Worm (Caenorhabditis elegans) whole organism, L1 larva: Measurements from ENCODE around the gene srw-32.
A peak's percentile ranks its signal among the peaks of the same experiment; 100 is the strongest.

Experiments used
- Y116A8C.19 ChIP-seq: sonication (generic microtip); optimal IDR thresholded peaks from 2 replicates; lab custom pipeline; 2016; ENCODE audit warnings: missing compliant biosample characterization, missing genetic modification characterization, borderline replicate concordance
- aha-1 ChIP-seq: fragments of 150-350 bp; optimal IDR thresholded peaks from 2 replicates; lab custom pipeline; 2014; ENCODE audit warnings: missing biosample characterization, missing genetic modification characterization
- ama-1 ChIP-seq: fragments of 150-350 bp; optimal IDR thresholded peaks from 2 replicates; lab custom pipeline; 2014
- blmp-1 ChIP-seq: fragments of 150-350 bp; optimal IDR thresholded peaks from 2 replicates; lab custom pipeline; 2014; ENCODE audit warnings: missing biosample characterization, missing genetic modification characterization
- dpl-1 ChIP-seq, 3 experiments: fragments of 150-350 bp in 2 of 3; sonication (generic microtip) in 1 of 3; optimal IDR thresholded peaks; 2 replicates each; lab custom pipeline; 2014 to 2017; ENCODE audit warnings: missing biosample characterization in 3 of 3, missing genetic modification characterization in 3 of 3, missing genetic modification reagents in 3 of 3
- dsc-1 ChIP-seq: sonication (generic microtip); optimal IDR thresholded peaks from 2 replicates; lab custom pipeline; 2016; ENCODE audit warnings: mild to moderate bottlenecking, missing genetic modification characterization, missing compliant biosample characterization
- efl-1 ChIP-seq, 4 experiments: fragments of 150-350 bp; optimal IDR thresholded peaks in 3 of 4; peaks in 1 of 4; 1 replicate in 1 of 4; 2 replicates in 3 of 4; lab custom pipeline; 2014; ENCODE audit warnings: missing biosample characterization in 2 of 4, missing genetic modification characterization in 2 of 4, missing genetic modification reagents in 2 of 4
- efl-3 ChIP-seq: fragments of 200-800 bp; sonication (Bioruptor generic); optimal IDR thresholded peaks from 2 replicates; lab custom pipeline; 2018; ENCODE audit warnings: mild to moderate bottlenecking, missing genetic modification characterization, missing compliant biosample characterization
- egl-13 ChIP-seq: sonication (generic microtip); optimal IDR thresholded peaks from 2 replicates; lab custom pipeline; 2016; ENCODE audit warnings: missing genotype, missing genetic modification reagents, missing genetic modification characterization, missing compliant biosample characterization
- egl-27 ChIP-seq, 2 experiments: fragments of 150-350 bp in 1 of 2; sonication (generic microtip); optimal IDR thresholded peaks; 3 replicates each; lab custom pipeline; 2017 to 2018; ENCODE audit warnings: missing biosample characterization in 2 of 2, missing genetic modification characterization in 2 of 2, missing genetic modification reagents in 2 of 2
- fkh-4 ChIP-seq: sonication (generic microtip); optimal IDR thresholded peaks from 2 replicates; lab custom pipeline; 2016; ENCODE audit warnings: missing compliant biosample characterization, missing genetic modification characterization, borderline replicate concordance
- fos-1 ChIP-seq: fragments of 150-350 bp; optimal IDR thresholded peaks from 2 replicates; lab custom pipeline; 2014; ENCODE audit warnings: missing biosample characterization, missing genetic modification characterization
- grh-1 ChIP-seq: fragments of 200-800 bp; sonication (Bioruptor generic); IDR thresholded peaks from 2 replicates; pipeline ENCODE4 v1.3.6; 2022; ENCODE audit warnings: missing genetic modification reagents, missing genetic modification characterization, missing compliant biosample characterization
- hlh-4 ChIP-seq: sonication (generic microtip); optimal IDR thresholded peaks from 2 replicates; lab custom pipeline; 2016; ENCODE audit warnings: mild to moderate bottlenecking, missing genetic modification characterization, missing compliant biosample characterization
- irx-1 ChIP-seq: sonication (generic microtip); optimal IDR thresholded peaks from 2 replicates; lab custom pipeline; 2016; ENCODE audit warnings: missing genetic modification characterization, missing compliant biosample characterization
- jun-1 ChIP-seq: fragments of 150-350 bp; optimal IDR thresholded peaks from 2 replicates; lab custom pipeline; 2014; ENCODE audit warnings: missing biosample characterization, missing genetic modification reagents, missing genetic modification characterization
- lin-13 ChIP-seq: fragments of 150-350 bp; optimal IDR thresholded peaks from 2 replicates; lab custom pipeline; 2014; ENCODE audit warnings: missing biosample characterization, missing genetic modification reagents, missing genetic modification characterization
- lin-15B ChIP-seq: fragments of 150-350 bp; sonication (generic microtip); optimal IDR thresholded peaks from 3 replicates; lab custom pipeline; 2014; ENCODE audit warnings: missing biosample characterization, missing genetic modification characterization
- lin-35 ChIP-seq, 2 experiments: fragments of 150-350 bp; optimal IDR thresholded peaks; 2 replicates each; lab custom pipeline; 2014; ENCODE audit warnings: missing biosample characterization in 2 of 2, missing genetic modification characterization in 2 of 2, missing genetic modification reagents in 2 of 2
- lin-39 ChIP-seq: fragments of 150-350 bp; optimal IDR thresholded peaks from 2 replicates; lab custom pipeline; 2014; ENCODE audit warnings: missing biosample characterization, missing genetic modification reagents, missing genetic modification characterization
- lir-3 ChIP-seq: sonication (generic microtip); optimal IDR thresholded peaks from 2 replicates; lab custom pipeline; 2016; ENCODE audit warnings: mild to moderate bottlenecking, missing genetic modification characterization, moderate library complexity, missing compliant biosample characterization; ENCODE audit not compliant: poor library complexity
- lsy-2 ChIP-seq, 2 experiments: fragments of 150-350 bp; optimal IDR thresholded peaks; 2 replicates each; lab custom pipeline; 2014; ENCODE audit warnings: missing biosample characterization in 2 of 2, missing genetic modification characterization in 2 of 2
- mdl-1 ChIP-seq, 2 experiments: fragments of 150-350 bp; optimal IDR thresholded peaks; 2 replicates each; lab custom pipeline; 2014 to 2017; ENCODE audit warnings: missing biosample characterization in 2 of 2, missing genetic modification characterization in 2 of 2, inconsistent platforms in 1 of 2
- mef-2 ChIP-seq: fragments of 150-350 bp; optimal IDR thresholded peaks from 2 replicates; lab custom pipeline; 2014; ENCODE audit warnings: missing biosample characterization, missing genetic modification characterization
- nhr-12 ChIP-seq: sonication (generic microtip); optimal IDR thresholded peaks from 2 replicates; lab custom pipeline; 2017; ENCODE audit warnings: missing biosample characterization, missing genetic modification characterization
- nhr-237 ChIP-seq: fragments of 150-350 bp; optimal IDR thresholded peaks from 2 replicates; lab custom pipeline; 2014; ENCODE audit warnings: missing biosample characterization, missing genetic modification characterization
- nhr-28 ChIP-seq: fragments of 150-350 bp; optimal IDR thresholded peaks from 2 replicates; lab custom pipeline; 2014; ENCODE audit warnings: missing biosample characterization, missing genetic modification characterization
- nhr-71 ChIP-seq: sonication (generic microtip); optimal IDR thresholded peaks from 2 replicates; lab custom pipeline; 2016; ENCODE audit warnings: mild to moderate bottlenecking, missing genetic modification characterization, moderate library complexity, missing compliant biosample characterization
- nhr-77 ChIP-seq: fragments of 150-350 bp; optimal IDR thresholded peaks from 2 replicates; lab custom pipeline; 2014; ENCODE audit warnings: missing biosample characterization, missing genetic modification characterization
- pax-3 ChIP-seq: fragments of 200-800 bp; sonication (Bioruptor generic); optimal IDR thresholded peaks from 2 replicates; lab custom pipeline; 2018; ENCODE audit warnings: mild to moderate bottlenecking, missing genetic modification characterization, moderate library complexity, missing compliant biosample characterization
- rnt-1 ChIP-seq: sonication (generic microtip); optimal IDR thresholded peaks from 2 replicates; lab custom pipeline; 2016; ENCODE audit warnings: mild to moderate bottlenecking, missing genetic modification characterization, moderate library complexity, missing compliant biosample characterization
- skn-1 ChIP-seq: fragments of 150-350 bp; optimal IDR thresholded peaks from 2 replicates; lab custom pipeline; 2014; ENCODE audit warnings: missing biosample characterization, missing genetic modification characterization
- snu-23 ChIP-seq: sonication (generic microtip); optimal IDR thresholded peaks from 2 replicates; lab custom pipeline; 2016; ENCODE audit warnings: missing genetic modification characterization, missing compliant biosample characterization
- sox-4 ChIP-seq: sonication (generic microtip); optimal IDR thresholded peaks from 2 replicates; lab custom pipeline; 2016; ENCODE audit warnings: missing genetic modification characterization, missing compliant biosample characterization
- sptf-1 ChIP-seq: fragments of 150-350 bp; optimal IDR thresholded peaks from 2 replicates; lab custom pipeline; 2014; ENCODE audit warnings: missing biosample characterization, missing genetic modification characterization
- swsn-7 ChIP-seq: sonication (generic microtip); optimal IDR thresholded peaks from 2 replicates; lab custom pipeline; 2016; ENCODE audit warnings: missing genetic modification characterization, missing compliant biosample characterization
- tbx-2 ChIP-seq: sonication (generic microtip); optimal IDR thresholded peaks from 2 replicates; lab custom pipeline; 2016; ENCODE audit warnings: missing genetic modification characterization, missing compliant biosample characterization
- tlp-1 ChIP-seq: fragments of 150-350 bp; optimal IDR thresholded peaks from 2 replicates; lab custom pipeline; 2014; ENCODE audit warnings: missing biosample characterization, missing genetic modification characterization
- unc-86 ChIP-seq: sonication (generic microtip); optimal IDR thresholded peaks from 2 replicates; lab custom pipeline; 2016; ENCODE audit warnings: missing genetic modification characterization, missing compliant biosample characterization
- vab-15 ChIP-seq: sonication (generic microtip); optimal IDR thresholded peaks from 2 replicates; lab custom pipeline; 2017; ENCODE audit warnings: missing genotype, mild to moderate bottlenecking, missing genetic modification characterization, missing compliant biosample characterization
- zip-4 ChIP-seq: fragments of 200-800 bp; sonication (Bioruptor generic); optimal IDR thresholded peaks from 2 replicates; lab custom pipeline; 2018; ENCODE audit warnings: mild to moderate bottlenecking, missing genetic modification characterization, moderate library complexity, missing compliant biosample characterization

The srw-32 gene

DNA sequence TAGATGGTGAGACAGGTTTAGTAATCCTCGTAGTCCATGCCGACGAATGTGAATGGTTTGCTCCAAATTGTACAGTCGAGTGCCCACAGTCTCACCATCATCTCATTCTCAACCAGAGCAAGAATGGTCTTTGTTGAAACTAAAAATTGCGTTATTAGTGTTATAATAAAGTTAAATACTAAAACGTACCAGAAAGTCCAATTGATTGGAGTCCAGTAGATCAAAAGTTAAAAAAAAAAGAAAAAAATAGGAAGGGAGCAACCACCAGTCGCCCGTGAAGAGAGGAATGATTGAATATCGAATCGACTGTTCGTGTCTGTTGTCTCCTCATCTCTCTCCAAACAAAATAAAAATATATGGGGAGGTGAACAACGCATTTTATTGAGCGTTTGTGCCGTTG lies 21.9 kb downstream of the srw-32 start, which contains the start of gene C18D4.12:
C18D4.12 (minus strand) TSS at position 101 of the 400 bp plus-strand sequence.
- TF ChIP-seq dsc-1 (tag; lab: Kevin White, UChicago) = no peak
- TF ChIP-seq aha-1 (tag; lab: Kevin White, UChicago) = no peak
- TF ChIP-seq mef-2 (tag; lab: Kevin White, UChicago) = no peak
- no peak for TF ChIP-seq tlp-1 (tag; lab: Kevin White, UChicago)
- no peak for TF ChIP-seq egl-13 (tag; lab: Kevin White, UChicago)
- no peak for TF ChIP-seq nhr-28 (tag; lab: Kevin White, UChicago)
- no peak for TF ChIP-seq nhr-71 (tag; lab: Kevin White, UChicago)
- no peak for TF ChIP-seq ama-1
- no peak for TF ChIP-seq efl-1 (optimal IDR thresholded peaks at IDR 0.05; lab: Kevin White, UChicago)
- no peak for TF ChIP-seq efl-1 (GFP tag; optimal IDR thresholded peaks at IDR 0.05 in 1 of 2; lab: Kevin White, UChicago)
- TF ChIP-seq lin-13 (GFP tag; lab: Kevin White, UChicago) = no peak

DNA sequence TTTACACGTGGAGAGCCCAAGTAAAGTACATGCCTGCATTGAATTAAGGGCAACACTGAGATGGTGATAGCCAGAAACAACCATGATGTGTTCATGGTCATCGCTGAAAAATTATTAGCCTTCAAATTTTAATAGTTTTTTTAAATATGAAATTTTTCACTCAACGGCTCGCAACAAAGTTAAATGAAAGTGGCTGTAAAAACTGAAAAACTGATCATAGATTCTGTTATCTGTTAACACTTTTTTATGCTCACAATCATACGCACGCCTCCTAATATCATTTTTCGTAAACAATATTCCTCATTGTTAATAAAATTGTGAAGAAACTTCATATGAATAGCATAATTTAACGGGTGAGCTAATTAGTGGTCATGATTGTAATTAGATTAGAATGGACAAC lies 22.8 kb downstream of the srw-32 start, which contains the start of gene C18D4.4:
C18D4.4 (minus strand) TSS at position 101 of the 400 bp plus-strand sequence.
- TF ChIP-seq skn-1 (no peak), lsy-2 (tag; optimal IDR thresholded peaks at IDR 0.05; lab: Kevin White, UChicago) (no peak), grh-1 (no peak), vab-15 (tag; lab: Kevin White, UChicago) (no peak), sox-4 (no peak), dpl-1 (GFP tag; optimal IDR thresholded peaks at IDR 0.05; lab: Kevin White, UChicago) (no peak), jun-1 (tag; lab: Kevin White, UChicago) (no peak)

DNA sequence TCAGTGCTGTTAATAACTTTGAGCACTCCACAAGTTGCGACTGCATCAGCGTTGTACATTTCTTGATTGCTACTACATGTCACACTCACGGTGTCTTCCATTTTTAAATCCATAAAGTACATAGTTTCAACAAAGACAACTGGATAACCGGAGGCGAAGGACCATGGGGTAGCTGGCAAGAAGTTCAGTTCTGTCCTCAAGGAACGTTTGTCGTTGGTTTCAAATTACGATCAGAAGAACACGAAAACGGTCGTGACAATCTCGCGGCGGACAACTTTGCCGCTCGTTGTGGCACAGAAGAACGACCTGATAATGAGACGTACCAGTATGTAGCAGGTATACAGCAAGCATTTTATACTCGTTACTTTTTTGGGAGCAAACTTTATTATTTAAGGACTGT lies 24.1 kb downstream of the srw-32 start, which contains the start of gene C18D4.3:
C18D4.3 (minus strand) TSS at position 101 of the 400 bp plus-strand sequence.
- TF ChIP-seq irx-1 (tag; lab: Kevin White, UChicago) (no peak), unc-86 (no peak), blmp-1 (tag; lab: Kevin White, UChicago) (no peak), nhr-12 (tag; lab: Kevin White, UChicago) (no peak), sptf-1 (no peak), Y116A8C.19 (no peak), nhr-237 (no peak)
- TF ChIP-seq, all 84 proteins: peak for 0

DNA sequence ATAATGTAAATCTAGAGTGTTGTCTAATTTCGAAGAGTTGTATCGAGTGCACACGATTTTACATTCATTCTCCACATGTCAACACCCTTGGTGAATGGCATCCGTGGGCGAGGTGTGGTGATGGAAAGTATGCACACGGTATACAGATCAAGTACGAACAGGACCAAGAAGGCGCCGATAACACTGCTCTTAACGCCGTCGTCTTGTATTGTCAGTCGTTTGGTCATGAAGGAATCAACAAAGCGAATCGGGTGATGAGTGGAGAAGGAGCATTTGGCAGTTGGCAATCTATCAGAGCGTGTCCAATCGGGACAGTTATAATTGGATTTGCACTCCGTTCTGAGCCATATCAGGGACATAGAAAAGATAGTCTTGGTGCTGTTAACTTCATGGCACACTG lies 24.6 kb downstream of the srw-32 start:
- no peak for TF ChIP-seq sox-4
- no peak for TF ChIP-seq nhr-237
- TF ChIP-seq lin-35 (GFP tag; optimal IDR thresholded peaks at IDR 0.05; lab: Kevin White, UChicago) = no peak
- TF ChIP-seq tbx-2 (tag; lab: Kevin White, UChicago) = no peak
- no peak for TF ChIP-seq nhr-77 (tag; lab: Kevin White, UChicago)
- no peak for TF ChIP-seq lir-3 (tag; lab: Kevin White, UChicago)
- no peak for TF ChIP-seq lin-15B (tag; lab: Kevin White, UChicago)
- no peak for TF ChIP-seq zip-4
- no peak for TF ChIP-seq swsn-7
- no peak for TF ChIP-seq egl-27 (tag; optimal IDR thresholded peaks at IDR 0.05; lab: Kevin White, UChicago)
- no peak for TF ChIP-seq efl-3 (GFP tag; lab: Kevin White, UChicago)
- no peak for TF ChIP-seq tlp-1 (tag; lab: Kevin White, UChicago)
- no peak for TF ChIP-seq pax-3 (tag; lab: Kevin White, UChicago)
- no peak for TF ChIP-seq vab-15 (tag; lab: Kevin White, UChicago)
- TF ChIP-seq, all 84 proteins: peak for 0

DNA sequence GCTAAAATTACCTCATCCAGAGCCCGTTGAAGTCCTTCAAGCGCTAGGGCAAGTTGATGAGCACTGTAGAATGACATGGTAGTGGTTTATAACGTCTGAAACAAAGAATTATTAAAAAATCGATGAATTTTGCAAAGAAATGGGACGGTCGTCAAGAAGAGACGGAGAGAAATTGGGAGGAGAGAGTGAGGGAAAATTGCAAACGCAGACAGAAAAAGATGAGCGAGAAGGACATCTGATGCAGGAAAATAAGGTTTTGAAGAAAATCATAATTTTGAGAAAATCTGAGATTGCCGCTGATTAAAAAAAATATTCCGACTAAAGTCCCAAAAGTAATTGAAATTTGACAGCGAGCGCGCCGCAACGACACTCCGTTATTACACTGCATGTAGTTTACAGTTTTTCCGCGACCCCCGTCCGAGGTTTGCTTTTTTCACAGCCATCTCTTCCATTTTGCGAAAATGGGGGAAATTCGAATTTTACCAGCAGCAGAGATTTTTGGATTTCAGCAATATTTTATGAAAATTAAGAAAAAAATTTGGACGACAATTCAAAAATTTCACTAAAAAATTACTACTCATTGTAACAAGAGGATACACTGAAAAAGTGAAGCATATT lies 29.8 kb downstream of the srw-32 start, which contains the start of gene C18D4.6:
C18D4.6 (minus strand) TSS at position 97 of the 618 bp plus-strand sequence.
- TF ChIP-seq tlp-1 (tag; lab: Kevin White, UChicago) = no peak
- no peak for TF ChIP-seq fos-1 (tag; lab: Kevin White, UChicago)
- TF ChIP-seq lin-15B (tag; lab: Kevin White, UChicago) = peak; percentile 23
- TF ChIP-seq zip-4 = no peak
- peak; percentile 13 for TF ChIP-seq snu-23
- TF ChIP-seq dsc-1 (tag; lab: Kevin White, UChicago) = no peak
- no peak for TF ChIP-seq fkh-4 (tag; lab: Kevin White, UChicago)
- peak; percentile 17 for TF ChIP-seq tbx-2 (tag; lab: Kevin White, UChicago)
- TF ChIP-seq lin-35 (GFP tag; optimal IDR thresholded peaks at IDR 0.05; lab: Kevin White, UChicago) = peak; percentile 41 to 88
- TF ChIP-seq lin-39 (tag; lab: Kevin White, UChicago) = no peak
- no peak for TF ChIP-seq nhr-71 (tag; lab: Kevin White, UChicago)
- peak; percentile 11 for TF ChIP-seq rnt-1 (tag; lab: Kevin White, UChicago)
- TF ChIP-seq mdl-1 (tag; optimal IDR thresholded peaks at IDR 0.05; lab: Kevin White, UChicago) = no peak
- no peak for TF ChIP-seq nhr-77 (tag; lab: Kevin White, UChicago)
- no peak for TF ChIP-seq hlh-4
- TF ChIP-seq lsy-2 (tag; optimal IDR thresholded peaks at IDR 0.05; lab: Kevin White, UChicago) = peak in 1 of 2 experiments; percentile 27
- peak; percentile 32 to 76 (median 54) for TF ChIP-seq dpl-1 (GFP tag; optimal IDR thresholded peaks at IDR 0.05; lab: Kevin White, UChicago)
- TF ChIP-seq efl-1 (optimal IDR thresholded peaks at IDR 0.05; lab: Kevin White, UChicago) = peak; percentile 46 to 74
- TF ChIP-seq efl-1 (GFP tag; optimal IDR thresholded peaks at IDR 0.05 in 1 of 2; lab: Kevin White, UChicago) = peak; percentile 70 to 96
